Worm (Caenorhabditis elegans) whole organism, midembryonic: ENCODE data around the gene arf-5.

ENCODE experiments used
- flt-1 ChIP-seq: fragments of 200-800 bp; sonication (Bioruptor generic); IDR thresholded peaks from 2 replicates; pipeline ENCODE4 v1.3.6; 2022; ENCODE audit warnings: missing genetic modification characterization, missing compliant biosample characterization
- tab-1 ChIP-seq: fragments of 200-800 bp; sonication (Bioruptor generic); IDR thresholded peaks from 2 replicates; pipeline ENCODE4 v1.3.6; 2022; ENCODE audit warnings: missing genetic modification characterization, missing compliant biosample characterization
- ztf-23 ChIP-seq: fragments of 200-800 bp; sonication (Bioruptor generic); IDR thresholded peaks from 2 replicates; pipeline ENCODE4 v1.3.6; 2022; ENCODE audit warnings: missing genetic modification reagents, missing genetic modification characterization, missing compliant biosample characterization
- ztf-29 ChIP-seq: fragments of 200-800 bp; sonication (Bioruptor generic); IDR thresholded peaks from 2 replicates; pipeline ENCODE4 v1.3.6; 2022; ENCODE audit warnings: missing genetic modification reagents, missing genetic modification characterization, missing compliant biosample characterization

- TF ChIP-seq ztf-23 (GFP tag; lab: Robert Waterston, UW) (no peak), ztf-29 (GFP tag; lab: Robert Waterston, UW) (no peak), flt-1 (GFP tag; lab: Robert Waterston, UW) (no peak), tab-1 (GFP tag; lab: Robert Waterston, UW) (no peak)
These were observed 24.2 kb upstream of the arf-5 start for ce11 chrIV:7958092-7958491.
